Worm (Caenorhabditis elegans): ENCODE measurements around the gene sup-1.
"Not testable (repeated sequence)": the region's sequence is repeated elsewhere in the genome, so short reads cannot be mapped to it uniquely, and the experiment has no call there.

Gene sup-1

ce11 chrIII:11774508-11775000 lies 37.1 kb upstream of the sup-1 start, which contains the start of gene immp-1:
immp-1 (plus strand) TSS chrIII:11774950.
- peak; percentile 33 for TF ChIP-seq snpc-1.3 (tag; optimal IDR thresholded peaks at IDR 0.05; ENCODE audit: insufficient read depth)
- TF ChIP-seq F23B12.7 (tag; optimal IDR thresholded peaks at IDR 0.05; ENCODE audit: insufficient read depth): peak; percentile 14
- no peak for TF ChIP-seq ccch-3 (GFP tag; optimal IDR thresholded peaks at IDR 0.05)
- TF ChIP-seq lin-54 (GFP tag; optimal IDR thresholded peaks at IDR 0.05): peak; percentile 11
- TF ChIP-seq cebp-1 (GFP tag; IDR thresholded peaks at IDR 0.05): no peak
- TF ChIP-seq cebp-1 (tag; optimal IDR thresholded peaks at IDR 0.05): peak; percentile 82
- TF ChIP-seq cebp-2 (GFP tag; IDR thresholded peaks at IDR 0.05): no peak
- TF ChIP-seq let-607 (tag; optimal IDR thresholded peaks at IDR 0.05): peak; percentile 45 to 78
- TF ChIP-seq lin-35 (GFP tag; optimal IDR thresholded peaks at IDR 0.05): peak in 1 of 3 experiments; percentile 27
- no peak for TF ChIP-seq Y56A3A.18 (GFP tag; IDR thresholded peaks at IDR 0.05)
- TF ChIP-seq hlh-26 (GFP tag; conservative IDR thresholded peaks at IDR 0.05): no peak

DNA sequence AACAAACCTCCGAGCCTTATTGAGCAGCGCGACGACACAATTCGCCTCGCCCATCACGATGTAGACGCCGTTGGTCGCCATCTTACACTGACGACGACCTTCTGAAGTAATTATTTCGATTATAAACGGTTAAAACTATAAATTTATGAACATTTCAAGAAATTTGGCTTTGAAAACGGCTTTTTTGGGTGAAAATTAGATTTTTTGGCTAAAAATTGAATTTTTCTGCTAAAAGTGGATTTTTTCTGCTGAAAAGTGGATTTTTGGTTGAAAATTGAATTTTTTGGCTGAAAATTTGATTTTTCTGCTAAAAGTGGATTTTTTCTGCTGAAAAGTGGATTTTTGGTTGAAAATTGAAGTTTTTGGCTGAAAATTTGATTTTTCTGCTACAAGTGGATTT lies 36.2 kb upstream of the sup-1 start, which contains the start of gene gbf-1:
Gene gbf-1 (minus strand): TSS at position 101 of the 400 bp plus-strand sequence.
- not testable (repeated sequence) for TF ChIP-seq bed-1 (GFP tag; IDR thresholded peaks at IDR 0.05); hlh-26 (GFP tag; conservative IDR thresholded peaks at IDR 0.05); snpc-1.1 (tag; optimal IDR thresholded peaks at IDR 0.05; ENCODE audit: insufficient read depth)

DNA sequence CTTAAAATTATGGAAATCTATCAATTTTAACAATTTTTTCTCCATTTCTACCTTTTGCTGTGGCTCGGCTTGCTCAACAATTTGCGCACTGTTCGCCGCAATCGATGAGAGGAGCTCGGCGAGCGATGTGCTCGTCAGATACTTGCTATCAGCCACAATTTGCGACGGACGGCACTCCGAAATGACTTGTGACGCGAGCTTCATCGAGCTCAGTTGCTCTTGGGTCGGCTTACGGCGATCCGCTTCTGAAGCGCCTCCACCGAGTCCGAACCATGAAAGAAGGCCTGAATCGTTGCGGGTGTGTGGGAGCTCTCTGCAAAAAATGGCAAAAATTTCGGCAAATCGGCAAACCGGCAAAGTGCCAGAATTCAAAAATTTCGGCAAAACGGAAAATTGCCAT lies 23.2 kb upstream of the sup-1 start:
- TF ChIP-seq hlh-12 (tag; optimal IDR thresholded peaks at IDR 0.05): no peak
- TF ChIP-seq madf-3 (GFP tag; IDR thresholded peaks at IDR 0.05): no peak
- 0 out of 2 replicates have a peak, but pooled peaks have one; percentile 57 for TF ChIP-seq cebp-2 (GFP tag; IDR thresholded peaks at IDR 0.05)
- TF ChIP-seq zfh-2 (GFP tag; conservative IDR thresholded peaks at IDR 0.05): peak; percentile 63
- no peak for TF ChIP-seq efl-1 (GFP tag; optimal IDR thresholded peaks at IDR 0.05)
- no peak for TF ChIP-seq hrde-1 (tag; optimal IDR thresholded peaks at IDR 0.05; ENCODE audit: borderline replicate concordance)

DNA sequence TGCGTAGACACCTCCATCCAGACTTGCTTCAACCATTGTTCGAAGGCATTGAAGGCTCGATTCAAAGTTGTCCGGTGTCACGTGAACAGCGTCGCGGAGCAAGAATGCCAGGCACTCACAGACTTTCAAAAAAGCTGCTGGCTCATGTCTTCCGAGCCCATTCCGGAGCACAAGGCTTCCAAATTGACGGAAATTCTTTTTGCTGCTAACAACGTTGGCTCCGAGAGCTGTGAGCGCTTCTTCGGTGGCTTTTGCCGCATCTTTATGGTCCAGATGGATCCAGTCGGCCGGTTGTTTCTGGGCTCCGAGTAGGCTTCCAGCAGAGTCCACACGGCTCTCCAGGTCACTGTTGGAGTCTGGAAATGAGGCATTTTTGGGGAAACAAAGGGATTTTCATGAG lies 20.5 kb upstream of the sup-1 start:
- TF ChIP-seq bed-2 (GFP tag; IDR thresholded peaks at IDR 0.05) (no peak), zfh-2 (GFP tag; conservative IDR thresholded peaks at IDR 0.05) (peak; percentile 53)

DNA sequence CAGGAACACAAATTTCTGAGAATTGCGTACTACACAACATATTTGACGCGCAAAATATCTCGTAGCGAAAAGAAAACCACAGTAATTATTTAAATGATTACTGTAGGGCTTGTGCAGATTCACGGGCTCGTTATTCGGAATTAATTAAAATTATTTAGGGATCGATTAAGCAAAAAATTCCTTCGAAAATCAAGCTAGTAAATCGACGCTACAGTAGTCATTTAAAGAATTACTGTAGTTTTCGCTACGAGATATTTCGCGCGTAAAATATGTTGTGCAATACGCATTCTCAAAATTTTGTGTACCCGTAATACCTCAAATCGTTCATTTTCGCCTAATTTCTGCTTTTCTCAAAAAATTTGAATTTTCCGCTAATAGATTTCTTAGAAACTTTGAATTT lies 13.4 kb upstream of the sup-1 start:
- TF ChIP-seq ceh-91 (GFP tag; IDR thresholded peaks at IDR 0.05): peak; percentile 56; the same call in 1 of the 2 replicates
- peak; percentile 50 for TF ChIP-seq lsl-1 (GFP tag; optimal IDR thresholded peaks at IDR 0.05)
- TF ChIP-seq madf-6 (GFP tag; IDR thresholded peaks at IDR 0.05): peak; percentile 59
- 0 out of 2 replicates have a peak, but pooled peaks have one; percentile 18 for TF ChIP-seq F33H1.4 (GFP tag; IDR thresholded peaks at IDR 0.05)
- no peak for TF ChIP-seq egl-44 (GFP tag; IDR thresholded peaks at IDR 0.05)

ce11 chrIII:11750232-11750631 lies 12.8 kb upstream of the sup-1 start:
- TF ChIP-seq F55B11.4 (tag; optimal IDR thresholded peaks at IDR 0.05; ENCODE audit: borderline replicate concordance, insufficient read depth) (no peak), lin-26 (GFP tag; IDR thresholded peaks at IDR 0.05) (no peak), K11D2.4 (GFP tag; IDR thresholded peaks at IDR 0.05) (0 out of 2 replicates have a peak, but pooled peaks have one; percentile 21), chd-7 (tag; optimal IDR thresholded peaks at IDR 0.05) (no peak), egl-18 (GFP tag; IDR thresholded peaks at IDR 0.05) (no peak), cebp-1 (GFP tag; IDR thresholded peaks at IDR 0.05) (no peak), cebp-1 (tag; optimal IDR thresholded peaks at IDR 0.05) (no peak)

Data from whole organism, young adult.